Fruit fly (Drosophila melanogaster): ENCODE results near the gene CG13724.

CG13724 gene

DNA sequence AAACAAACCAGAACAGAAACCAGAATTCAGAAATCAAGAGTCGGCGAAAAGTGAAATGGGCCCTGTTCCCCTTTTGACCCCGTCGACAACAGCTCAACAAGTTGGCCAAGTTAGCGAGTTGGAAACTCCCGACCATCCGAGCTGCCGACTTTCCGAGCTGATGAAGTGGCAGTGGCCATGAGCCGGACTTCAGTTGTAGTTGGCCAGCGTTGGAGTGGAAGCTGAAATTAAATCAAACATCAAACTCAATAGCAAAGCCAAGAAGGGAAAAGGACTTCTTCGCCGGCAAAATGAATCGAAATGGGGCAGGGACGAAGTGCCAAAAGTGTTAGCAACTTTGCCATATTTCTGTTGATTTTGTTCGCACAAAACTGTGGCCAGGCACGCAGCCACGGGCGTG is at the start of gene CG13724:
Gene CG13724, plus strand, starts transcription at position 301 of the 400 bp plus-strand sequence.
- TF ChIP-seq noc (tag; optimal IDR thresholded peaks at IDR 0.05), result no peak

DNA sequence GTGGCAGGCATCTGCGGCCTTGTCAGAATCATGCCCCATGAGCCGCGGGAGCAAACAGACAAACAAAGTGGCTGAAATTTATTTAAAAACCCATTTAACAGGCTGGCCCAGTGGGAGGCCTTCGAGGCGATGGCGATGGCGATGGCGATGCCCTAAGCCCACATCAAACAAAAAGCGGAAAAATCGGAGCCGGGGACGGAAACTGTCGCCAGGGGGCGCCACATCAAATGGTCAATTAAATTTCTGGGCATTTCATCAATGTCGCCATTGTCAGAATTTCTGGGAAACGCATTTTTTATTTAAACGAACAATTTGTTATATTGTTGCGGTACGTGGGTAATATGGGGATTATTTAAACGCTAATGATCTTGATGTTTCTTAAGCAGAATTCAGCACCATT is 30.4 kb upstream of the CG13724 start:
- no peak for TF ChIP-seq noc (tag; optimal IDR thresholded peaks at IDR 0.05)

DNA sequence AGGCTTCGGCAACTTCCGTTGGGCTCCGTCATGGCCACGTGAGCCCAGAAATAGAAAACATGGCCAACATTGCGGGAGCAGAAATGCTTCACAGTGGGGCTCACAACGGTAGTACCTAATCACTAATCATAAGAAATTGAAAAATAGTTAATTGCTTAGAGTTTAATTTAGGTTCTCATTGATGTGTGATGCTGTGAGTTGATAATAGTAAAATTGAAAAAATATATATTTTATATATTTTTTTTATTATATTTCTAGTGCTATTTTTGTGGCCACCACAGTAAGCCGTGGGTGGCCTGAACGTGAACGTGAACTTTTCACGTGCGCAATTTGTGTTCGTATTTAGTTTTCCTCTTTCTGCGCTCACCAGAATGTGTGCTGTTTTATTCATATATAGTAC is 12.1 kb upstream of the CG13724 start:
- TF ChIP-seq noc (tag; optimal IDR thresholded peaks at IDR 0.05), result no peak

DNA sequence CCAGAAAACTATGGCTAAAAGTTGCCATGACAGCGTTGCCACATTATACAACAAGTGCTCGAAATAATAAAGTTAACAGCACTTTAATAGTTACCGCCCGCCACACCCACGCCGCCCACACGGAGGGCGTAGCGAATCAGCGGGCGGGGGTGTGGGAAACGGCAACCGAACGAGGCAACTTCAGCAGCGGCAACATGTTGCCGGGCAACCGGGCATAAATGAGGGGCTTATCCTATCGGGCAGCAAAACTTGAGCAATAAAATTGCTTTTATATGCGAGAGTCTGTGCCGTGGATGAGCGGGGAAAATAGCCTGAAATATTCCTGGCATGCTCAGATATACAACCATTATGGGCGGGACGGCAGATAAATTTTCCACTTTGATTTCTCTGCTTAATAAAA is 6.4 kb upstream of the CG13724 start:
- no peak for TF ChIP-seq noc (tag; optimal IDR thresholded peaks at IDR 0.05)

DNA sequence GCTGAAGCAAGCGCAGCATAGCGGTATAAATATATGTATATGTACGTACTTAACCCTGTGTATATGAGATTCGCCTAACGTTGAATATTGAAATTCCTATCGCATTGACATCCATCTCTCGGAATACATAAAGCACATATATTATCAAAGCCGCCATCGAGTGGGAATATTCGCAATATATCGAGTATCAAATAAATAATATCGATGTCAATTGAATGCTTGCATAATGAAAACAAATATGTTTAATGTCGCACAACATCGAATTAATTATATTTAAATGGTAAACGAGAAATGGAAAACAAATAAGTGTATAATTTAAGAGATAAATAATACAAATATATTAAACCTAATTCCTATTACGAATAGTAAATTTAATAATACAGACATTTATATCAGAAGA is 1.9 kb upstream of the CG13724 start, which contains the start of gene ND-24L:
Gene ND-24L, minus strand, starts transcription at position 101 of the 400 bp plus-strand sequence.
- TF ChIP-seq noc (tag; optimal IDR thresholded peaks at IDR 0.05), result no peak

DNA sequence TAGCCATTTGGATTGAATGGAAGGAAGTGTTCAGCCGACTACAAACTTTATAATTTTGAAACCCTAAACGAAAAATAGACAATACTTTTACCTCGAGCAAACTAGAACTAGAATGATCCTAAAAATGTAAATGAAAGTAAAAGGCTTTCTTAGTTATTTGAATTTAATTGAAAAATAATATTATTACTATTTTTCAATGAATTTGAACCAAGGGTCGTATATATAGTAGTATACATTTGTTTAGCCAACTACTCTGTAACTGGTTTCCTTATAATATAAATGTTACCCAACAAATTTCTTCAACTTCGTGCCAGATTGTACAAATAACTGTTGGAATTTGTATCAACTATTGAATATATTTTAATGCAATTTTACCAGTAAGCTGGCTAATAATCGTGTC is 2.8 kb downstream of the CG13724 start, which contains the start of gene CG13725:
Gene CG13725, minus strand, starts transcription at position 101 of the 400 bp plus-strand sequence.
- TF ChIP-seq noc (tag; optimal IDR thresholded peaks at IDR 0.05), result no peak

DNA sequence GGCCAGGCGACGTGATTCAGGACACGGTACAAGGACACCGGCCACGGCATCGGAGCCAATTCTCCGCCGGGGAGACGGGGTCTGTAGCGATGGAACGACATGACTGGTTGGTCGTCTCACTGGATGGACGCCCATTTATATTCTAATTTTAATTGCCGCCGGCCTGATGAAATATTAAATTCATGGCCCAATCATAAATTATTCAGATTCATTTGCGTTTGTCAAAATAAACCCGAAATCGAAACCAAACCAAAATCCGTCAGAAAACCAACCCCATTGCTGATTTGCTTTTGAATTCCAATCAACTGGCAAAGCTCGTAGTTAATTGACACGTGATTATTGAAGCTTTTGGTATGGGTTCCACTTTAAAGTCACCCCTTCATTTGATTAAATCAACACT is 6.4 kb downstream of the CG13724 start, which contains the start of gene Or74a:
Gene Or74a, minus strand, starts transcription at position 101 of the 400 bp plus-strand sequence.
- TF ChIP-seq noc (tag; optimal IDR thresholded peaks at IDR 0.05), result no peak

DNA sequence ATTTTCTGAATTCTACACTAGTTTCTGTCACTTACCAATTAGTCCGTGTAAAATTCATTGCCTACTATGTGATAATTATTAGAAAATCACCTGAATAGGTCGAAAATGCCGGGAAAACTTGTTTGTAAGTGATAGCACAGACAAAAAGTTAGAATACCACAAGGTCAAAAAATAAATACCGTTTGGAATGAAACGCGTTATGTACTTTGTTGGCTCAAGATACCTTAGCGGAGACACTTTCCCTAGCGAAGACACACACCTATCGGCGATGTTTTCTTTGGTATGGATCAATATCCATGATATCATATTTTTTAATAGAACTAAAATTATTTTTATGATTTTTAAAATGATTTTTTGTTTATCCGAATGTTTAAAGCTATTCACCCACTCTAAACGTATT is 16.5 kb downstream of the CG13724 start, which contains the start of gene CG6479:
Gene CG6479, minus strand, starts transcription at position 141 of the 400 bp plus-strand sequence.
- no peak for TF ChIP-seq noc (tag; optimal IDR thresholded peaks at IDR 0.05)

DNA sequence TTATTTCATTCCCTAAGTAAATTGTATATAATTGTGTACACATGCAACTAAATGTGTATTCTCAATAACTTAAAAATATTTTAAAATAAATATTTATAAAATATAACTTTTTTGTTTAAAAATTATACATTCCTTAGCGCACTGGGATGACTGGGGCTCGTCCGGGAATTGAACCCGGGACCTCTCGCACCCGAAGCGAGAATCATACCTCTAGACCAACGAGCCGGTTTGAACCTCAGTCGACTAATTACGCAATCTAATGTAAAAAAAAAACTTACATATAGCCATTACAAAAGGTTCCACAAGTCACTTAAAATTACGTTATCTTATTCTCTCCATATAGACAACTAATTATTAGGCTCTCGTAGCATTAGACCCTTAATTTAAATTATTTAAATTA is 17.1 kb downstream of the CG13724 start:
- TF ChIP-seq noc (tag; optimal IDR thresholded peaks at IDR 0.05), result no peak

DNA sequence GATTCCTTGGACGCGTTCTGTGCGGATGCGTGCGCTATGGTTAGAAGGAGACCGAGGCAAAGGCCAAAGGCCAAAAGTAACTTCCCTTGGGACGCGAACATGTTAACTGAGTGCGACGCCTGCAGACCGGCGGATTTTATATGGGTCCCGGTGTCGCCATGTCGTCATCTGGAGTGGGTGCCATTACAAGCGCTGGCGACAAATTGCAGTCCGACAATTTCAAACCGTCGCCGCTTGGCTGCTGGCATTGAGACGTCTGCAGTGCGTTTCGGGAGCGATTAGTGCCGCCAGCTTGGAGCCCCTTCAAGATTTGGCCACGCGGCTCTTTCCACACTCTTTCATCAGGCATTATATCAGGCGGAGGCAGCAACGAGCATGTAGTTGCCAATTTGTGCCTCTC is 18.6 kb downstream of the CG13724 start, which contains the start of gene CG13727:
Gene CG13727, minus strand, starts transcription at position 101 of the 400 bp plus-strand sequence.
- TF ChIP-seq noc (tag; optimal IDR thresholded peaks at IDR 0.05), result no peak

DNA sequence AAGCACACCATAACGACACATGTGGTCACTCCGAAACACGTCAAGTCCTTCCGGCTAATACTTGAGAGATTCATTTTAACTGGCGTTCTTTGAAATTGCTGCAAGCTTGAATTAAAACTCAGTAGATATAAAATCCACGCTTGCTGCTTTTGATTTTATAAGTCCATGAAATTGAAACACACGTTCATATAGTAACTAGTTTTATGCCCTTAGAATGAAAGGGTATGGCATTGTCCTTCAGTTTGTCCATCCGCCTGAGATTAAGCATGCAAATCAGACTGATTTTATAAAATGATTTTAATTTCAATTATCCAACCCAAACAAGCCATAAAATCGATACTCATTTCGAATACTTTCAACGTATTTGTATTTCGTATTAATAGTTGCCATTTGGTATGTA is 22.0 kb downstream of the CG13724 start, which contains the start of gene brv2:
Gene brv2, minus strand, starts transcription at position 101 of the 400 bp plus-strand sequence.
- no peak for TF ChIP-seq noc (tag; optimal IDR thresholded peaks at IDR 0.05)

DNA sequence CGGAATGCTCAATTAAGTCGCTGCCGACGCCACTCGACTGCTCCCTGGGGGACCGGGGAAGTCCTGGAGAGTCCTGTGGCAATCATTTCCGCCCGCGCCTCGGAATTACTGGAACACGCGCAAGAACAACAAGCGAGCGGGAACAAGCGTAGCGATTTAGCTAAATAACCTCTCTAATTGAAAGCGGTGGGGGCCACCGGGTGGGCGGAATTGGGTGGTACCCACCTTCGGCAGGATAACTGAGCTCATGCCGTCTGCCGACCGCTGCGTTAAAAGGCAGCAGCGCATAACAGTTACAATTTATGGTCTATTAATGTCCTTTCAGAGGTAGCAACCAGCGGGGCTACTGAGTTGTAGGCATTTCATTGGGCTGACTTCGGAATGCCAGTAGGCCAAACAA is 23.8 kb downstream of the CG13724 start:
- no peak for TF ChIP-seq noc (tag; optimal IDR thresholded peaks at IDR 0.05)

DNA sequence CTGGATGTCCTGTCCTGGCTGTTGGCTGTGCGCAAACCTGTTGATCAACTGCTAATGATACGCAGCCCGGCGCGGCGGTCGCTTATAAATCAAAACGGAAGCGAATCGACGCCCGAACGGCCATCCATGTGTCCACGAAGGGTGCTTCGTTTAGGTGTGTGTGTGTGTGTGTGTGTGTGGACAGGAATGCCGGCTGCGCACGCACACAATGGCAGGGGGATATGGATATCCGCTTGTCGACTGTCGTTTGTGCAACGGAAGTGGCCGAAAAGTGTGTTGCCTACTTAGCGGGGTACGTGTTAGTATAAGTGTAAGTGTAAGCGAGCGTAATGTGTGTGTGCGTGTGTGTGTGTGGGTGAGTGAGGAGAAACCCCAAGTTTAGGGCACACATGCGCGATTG is 27.0 kb downstream of the CG13724 start, which contains the start of gene Mip:
Gene Mip, minus strand, starts transcription at position 63 of the 400 bp plus-strand sequence.
- no peak for TF ChIP-seq noc (tag; optimal IDR thresholded peaks at IDR 0.05)

DNA sequence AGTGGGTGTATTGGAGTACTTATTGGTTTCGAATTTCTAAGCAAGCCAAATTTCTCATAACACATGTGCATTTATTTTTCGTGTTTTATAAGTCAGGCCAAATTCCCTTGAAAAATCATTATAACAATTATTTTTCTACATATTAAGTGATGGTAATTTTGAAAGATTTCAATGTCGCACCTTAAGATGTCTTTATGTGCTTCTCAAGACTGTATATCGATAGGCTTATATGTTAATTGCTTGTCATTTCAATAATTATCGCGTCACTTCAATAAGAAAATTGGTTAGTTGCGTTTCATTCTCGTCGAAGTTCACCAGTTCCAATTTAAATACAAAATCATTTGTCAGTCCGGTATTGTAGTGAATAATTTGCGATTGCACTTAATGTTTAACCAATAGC is 28.9 kb downstream of the CG13724 start, which contains the start of gene CG7692:
Gene CG7692, plus strand, starts transcription at position 301 of the 400 bp plus-strand sequence.
- no peak for TF ChIP-seq noc (tag; optimal IDR thresholded peaks at IDR 0.05)

DNA sequence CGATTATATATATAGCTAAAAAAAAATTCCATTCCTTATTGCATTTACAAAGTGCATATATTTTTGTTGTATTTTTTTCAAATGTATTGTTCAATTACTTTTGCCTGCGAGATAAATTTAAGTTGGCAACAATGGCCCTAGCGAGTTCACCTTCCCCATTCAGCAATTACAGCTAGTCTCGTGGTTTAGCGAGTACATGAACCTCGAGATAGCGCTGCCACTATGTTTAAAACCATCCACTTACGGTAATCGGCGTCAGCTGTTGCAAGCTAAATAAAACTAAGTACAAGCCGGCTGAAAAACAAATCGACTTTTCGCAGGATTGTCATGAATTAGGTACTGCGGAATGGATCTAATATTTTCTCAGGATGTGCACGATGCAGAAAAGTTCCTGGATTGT is 30.2 kb downstream of the CG13724 start:
- no peak for TF ChIP-seq noc (tag; optimal IDR thresholded peaks at IDR 0.05)

DNA sequence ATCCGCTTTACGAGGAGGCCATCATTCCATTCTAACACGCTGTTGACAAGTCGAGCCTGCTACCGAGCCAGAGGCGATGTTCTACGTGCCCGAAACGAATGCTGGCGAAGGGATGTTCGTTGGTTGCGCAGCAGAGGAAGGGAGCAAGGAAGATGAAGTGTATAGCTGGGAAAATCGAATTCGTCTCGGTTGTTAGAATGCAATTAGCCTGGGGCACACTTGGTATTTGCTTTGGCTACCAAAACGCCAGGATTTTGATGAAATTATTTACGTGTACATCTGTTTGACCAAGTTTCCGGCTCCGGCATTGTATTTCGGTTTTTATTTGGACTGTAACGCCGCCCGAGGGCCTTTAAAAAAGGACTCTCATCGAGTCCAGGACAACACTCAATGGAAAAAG is 34.8 kb downstream of the CG13724 start:
- TF ChIP-seq noc (tag; optimal IDR thresholded peaks at IDR 0.05), result no peak

DNA sequence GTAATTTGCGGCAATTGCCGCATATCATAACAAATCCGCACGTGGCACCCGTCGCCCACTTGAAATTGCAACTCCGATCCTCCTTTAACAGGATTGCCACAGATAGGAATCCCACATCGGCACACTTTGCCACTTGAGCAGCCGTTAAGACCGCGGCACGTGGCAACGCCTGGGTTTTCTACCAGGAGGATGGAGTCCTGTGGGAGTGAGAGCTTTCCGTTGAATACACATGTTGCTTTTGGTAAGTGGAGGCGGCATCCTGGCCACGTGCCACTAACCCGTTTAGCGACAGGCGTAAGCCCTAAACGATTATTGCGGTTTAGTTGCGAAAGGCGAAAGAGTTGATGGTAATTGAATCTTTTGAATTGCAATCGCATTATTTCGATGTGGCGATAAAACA is 35.8 kb downstream of the CG13724 start:
- no peak for TF ChIP-seq noc (tag; optimal IDR thresholded peaks at IDR 0.05)

DNA sequence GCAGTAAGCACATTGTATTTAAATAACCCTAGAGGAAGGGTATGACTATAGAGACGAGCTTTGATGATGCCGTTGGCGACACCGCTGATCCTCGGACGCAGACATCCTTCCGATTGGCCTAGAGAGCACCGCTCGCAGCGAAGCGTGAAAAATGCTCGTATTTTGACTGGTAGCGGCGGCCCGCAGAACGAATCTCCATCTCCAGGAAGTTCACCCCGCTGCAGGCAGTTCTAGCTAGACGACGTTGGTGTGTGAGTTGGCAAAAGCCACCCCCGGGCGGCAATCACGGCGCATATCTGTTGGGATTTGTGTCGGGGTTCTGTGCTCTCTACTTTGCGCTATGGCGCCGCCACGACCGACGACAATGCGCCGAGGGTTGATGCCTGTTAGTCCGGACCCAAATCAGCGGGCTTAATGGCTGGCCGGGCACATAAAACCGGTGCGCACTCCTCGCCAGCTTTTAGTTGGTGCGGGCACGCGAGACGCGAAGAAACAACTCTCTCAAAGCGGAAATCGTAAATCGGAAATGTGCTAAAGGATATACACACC is 36.7 kb downstream of the CG13724 start, which contains the start of gene tap:
Gene tap, plus strand, starts transcription at position 458 of the 549 bp plus-strand sequence.
- no peak for TF ChIP-seq noc (tag; optimal IDR thresholded peaks at IDR 0.05)

Data from whole organism, larva.